Worm (Caenorhabditis elegans): ENCODE data around the gene scc-3.
A peak's percentile ranks its signal among the peaks of the same experiment; 100 is the strongest.

scc-3 gene

ce11 chrV:12725893-12726292 lies 37.9 kb upstream of the scc-3 start, which contains the start of gene R11D1.12:
R11D1.12 (minus strand) TSS chrV:12725993.
- TF ChIP-seq tlf-1 (GFP tag; optimal IDR thresholded peaks at IDR 0.05) = no peak
- no peak for TF ChIP-seq Y95B8A.8 (GFP tag; IDR thresholded peaks at IDR 0.05)
- TF ChIP-seq ztf-3 (GFP tag; optimal IDR thresholded peaks at IDR 0.05) = no peak
- TF ChIP-seq K12H6.12 (tag; optimal IDR thresholded peaks at IDR 0.05) = no peak
- TF ChIP-seq unc-62 (GFP tag; optimal IDR thresholded peaks at IDR 0.05) = no peak
- TF ChIP-seq ztf-18 (tag; optimal IDR thresholded peaks at IDR 0.05) = no peak
- TF ChIP-seq nhr-120 (GFP tag; IDR thresholded peaks at IDR 0.05) = no peak
- no peak for TF ChIP-seq B0336.3 (GFP tag; IDR thresholded peaks at IDR 0.05)
- TF ChIP-seq xnd-1 (tag; optimal IDR thresholded peaks at IDR 0.05) = no peak
- TF ChIP-seq atf-7 (tag; optimal IDR thresholded peaks at IDR 0.05) = no peak
- TF ChIP-seq attf-6 (GFP tag; IDR thresholded peaks at IDR 0.05) = no peak
- no peak for TF ChIP-seq madf-3 (GFP tag; IDR thresholded peaks at IDR 0.05)

ce11 chrV:12727104-12727637 lies 36.6 kb upstream of the scc-3 start, which contains the start of gene R11D1.13:
R11D1.13 (plus strand) TSS chrV:12727154.
- TF ChIP-seq ceh-58 (GFP tag; IDR thresholded peaks at IDR 0.05) (no peak), F52B5.7 (tag; optimal IDR thresholded peaks at IDR 0.05) (no peak), snpc-1.3 (tag; optimal IDR thresholded peaks at IDR 0.05; ENCODE audit: insufficient read depth) (no peak), attf-3 (GFP tag; conservative IDR thresholded peaks at IDR 0.05) (no peak), let-607 (tag; optimal IDR thresholded peaks at IDR 0.05) (no peak), ekl-4 (GFP tag; IDR thresholded peaks at IDR 0.05) (0 out of 2 replicates have a peak, but pooled peaks have one; percentile 34), Y53F4B.3 (GFP tag; IDR thresholded peaks at IDR 0.05) (no peak), ztf-25 (GFP tag; IDR thresholded peaks at IDR 0.05) (no peak), xnd-1 (tag; optimal IDR thresholded peaks at IDR 0.05) (no peak), unc-130 (GFP tag; optimal IDR thresholded peaks at IDR 0.05) (no peak), zfh-2 (GFP tag; conservative IDR thresholded peaks at IDR 0.05) (no peak), attf-6 (GFP tag; IDR thresholded peaks at IDR 0.05) (no peak), F33H1.4 (GFP tag; IDR thresholded peaks at IDR 0.05) (no peak), lin-40 (tag; optimal IDR thresholded peaks at IDR 0.05) (no peak), lag-1 (GFP tag; IDR thresholded peaks at IDR 0.05) (no peak), ztf-28 (GFP tag; IDR thresholded peaks at IDR 0.05) (no peak), lir-1 (GFP tag; conservative IDR thresholded peaks at IDR 0.05) (no peak), bed-1 (GFP tag; IDR thresholded peaks at IDR 0.05) (no peak), F49E8.2 (tag; optimal IDR thresholded peaks at IDR 0.05; ENCODE audit: insufficient read depth) (no peak), cebp-1 (GFP tag; IDR thresholded peaks at IDR 0.05) (no peak), cebp-1 (tag; optimal IDR thresholded peaks at IDR 0.05) (no peak), ztf-18 (tag; optimal IDR thresholded peaks at IDR 0.05) (no peak), snpc-3.4 (tag; optimal IDR thresholded peaks at IDR 0.05) (no peak), Y95B8A.8 (GFP tag; IDR thresholded peaks at IDR 0.05) (no peak), ceh-79 (tag; optimal IDR thresholded peaks at IDR 0.05) (no peak), nfyb-1 (GFP tag; IDR thresholded peaks at IDR 0.05) (0 out of 2 replicates have a peak, but pooled peaks have one; percentile 29), Y56A3A.18 (GFP tag; IDR thresholded peaks at IDR 0.05) (no peak), C06A6.2 (GFP tag; conservative IDR thresholded peaks at IDR 0.05) (no peak), pbrm-1 (GFP tag; IDR thresholded peaks at IDR 0.05) (no peak), hmg-1.2 (GFP tag; IDR thresholded peaks at IDR 0.05) (no peak), zim-3 (tag; optimal IDR thresholded peaks at IDR 0.05) (no peak), lsy-27 (tag; optimal IDR thresholded peaks at IDR 0.05; ENCODE audit: borderline replicate concordance, insufficient read depth) (no peak), tbp1 (GFP tag; optimal IDR thresholded peaks at IDR 0.05) (no peak), ets-4 (GFP tag; optimal IDR thresholded peaks at IDR 0.05) (no peak), lin-54 (GFP tag; optimal IDR thresholded peaks at IDR 0.05) (peak; percentile 9), F57C9.4 (tag; optimal IDR thresholded peaks at IDR 0.05) (no peak), sea-2 (GFP tag; IDR thresholded peaks at IDR 0.05) (no peak), lin-35 (GFP tag; optimal IDR thresholded peaks at IDR 0.05) (peak in 1 of 3 experiments; percentile 5), D2030.7 (GFP tag; IDR thresholded peaks at IDR 0.05) (no peak)
